Worm (Caenorhabditis elegans) whole organism, L2 larva: ENCODE measurements around the gene F53C3.8.

ENCODE experiments used
- R02D3.7 ChIP-seq: fragments of 150-350 bp; optimal IDR thresholded peaks from 2 replicates; lab custom pipeline; 2014; ENCODE audit warnings: missing biosample characterization, missing genetic modification characterization
- Y55F3AM.14 ChIP-seq: fragments of 200-800 bp; sonication (Bioruptor generic); optimal IDR thresholded peaks from 2 replicates; lab custom pipeline; 2018; ENCODE audit warnings: mild to moderate bottlenecking, missing genetic modification characterization, missing compliant biosample characterization
- ZK546.5 ChIP-seq: sonication (generic microtip); optimal IDR thresholded peaks from 2 replicates; lab custom pipeline; 2017; ENCODE audit warnings: missing biosample characterization, missing genetic modification characterization
- ama-1 ChIP-seq: fragments of 150-350 bp; optimal IDR thresholded peaks from 2 replicates; lab custom pipeline; 2018; ENCODE audit warnings: inconsistent platforms
- ceh-82 ChIP-seq: fragments of 150-350 bp; optimal IDR thresholded peaks from 2 replicates; lab custom pipeline; 2014; ENCODE audit warnings: missing biosample characterization, missing genetic modification characterization
- nhr-12 ChIP-seq: fragments of 150-350 bp; optimal IDR thresholded peaks from 2 replicates; lab custom pipeline; 2014; ENCODE audit warnings: missing biosample characterization, missing genetic modification characterization
- nhr-23 ChIP-seq: fragments of 150-350 bp; optimal IDR thresholded peaks from 2 replicates; lab custom pipeline; 2014; ENCODE audit warnings: missing biosample characterization, missing genetic modification reagents, missing genetic modification characterization
- nhr-237 ChIP-seq: fragments of 150-350 bp; optimal IDR thresholded peaks from 2 replicates; lab custom pipeline; 2014; ENCODE audit warnings: missing biosample characterization, missing genetic modification characterization
- nhr-77 ChIP-seq: fragments of 150-350 bp; optimal IDR thresholded peaks from 2 replicates; lab custom pipeline; 2014; ENCODE audit warnings: missing biosample characterization, missing genetic modification characterization
- snpc-4 ChIP-seq: fragments of 150-350 bp; optimal IDR thresholded peaks from 2 replicates; lab custom pipeline; 2014; ENCODE audit warnings: missing biosample characterization, missing genetic modification characterization
- unc-39 ChIP-seq: fragments of 150-350 bp; optimal IDR thresholded peaks from 2 replicates; lab custom pipeline; 2014; ENCODE audit warnings: missing biosample characterization, missing genetic modification characterization
- ztf-1 ChIP-seq: fragments of 200-800 bp; sonication (Bioruptor generic); conservative IDR thresholded peaks from 2 replicates; pipeline ENCODE4 v1.3.6; 2022; ENCODE audit warnings: missing genetic modification characterization, missing compliant biosample characterization

DNA sequence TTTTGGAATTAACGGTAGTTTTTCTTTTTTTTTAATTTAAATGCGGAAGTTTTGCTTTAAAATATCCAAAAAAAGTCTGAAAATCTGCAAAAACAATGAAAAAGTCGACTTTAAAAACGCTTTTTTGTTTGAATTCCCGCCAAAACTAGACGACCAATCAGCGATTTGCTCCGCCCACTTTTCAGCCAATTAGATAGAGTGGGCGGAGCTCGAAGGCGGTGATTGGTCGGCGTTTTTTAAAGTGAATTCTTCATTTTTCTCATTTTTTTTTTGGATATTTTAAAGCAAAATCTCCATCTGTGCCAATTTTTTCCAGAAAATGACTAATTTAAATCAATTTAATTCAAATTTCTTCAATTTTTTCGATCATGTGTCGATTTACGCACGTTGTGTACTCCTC, 40.0 kb downstream of the F53C3.8 start:
- TF ChIP-seq ceh-82 (tag; lab: Kevin White, UChicago) (no peak), nhr-12 (tag; lab: Kevin White, UChicago) (no peak), nhr-237 (tag; lab: Kevin White, UChicago) (no peak), R02D3.7 (tag; lab: Kevin White, UChicago) (no peak), nhr-77 (tag; lab: Kevin White, UChicago) (no peak), ztf-1 (GFP tag; lab: Robert Waterston, UW) (no peak), ZK546.5 (tag; lab: Kevin White, UChicago) (no peak), Y55F3AM.14 (no peak), ama-1 (no peak), nhr-23 (no peak), snpc-4 (tag; lab: Kevin White, UChicago) (no peak), unc-39 (tag; lab: Kevin White, UChicago) (no peak)
